Fruit fly (Drosophila melanogaster): Measurements from ENCODE around the gene mura.
A peak's percentile ranks its signal among the peaks of the same experiment; 100 is the strongest.

mura gene

DNA sequence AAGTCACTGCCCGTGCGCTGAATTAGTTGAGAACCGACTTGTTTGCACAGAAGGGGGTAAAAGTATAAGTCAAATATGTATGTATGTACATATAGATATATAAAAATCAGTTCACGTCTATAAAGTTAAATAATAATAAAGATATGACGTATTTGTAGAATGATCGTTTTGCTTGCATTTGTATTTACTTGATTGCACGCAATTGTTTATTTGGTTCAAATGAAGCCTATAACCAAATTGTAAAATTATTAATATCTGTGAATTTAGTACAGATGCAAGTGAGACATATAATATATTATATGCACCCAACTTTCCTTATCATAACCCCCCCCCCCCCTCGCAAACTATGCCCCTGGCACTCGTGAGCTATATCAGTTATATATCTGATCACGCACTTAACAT, 49.0 kb upstream of the mura start (continued):
- no peak for TF ChIP-seq Dfd (GFP tag; optimal IDR thresholded peaks at IDR 0.05)
- TF ChIP-seq Oli (tag; optimal IDR thresholded peaks at IDR 0.05) = peak; percentile 32
- TF ChIP-seq CG10147 (GFP tag; optimal IDR thresholded peaks at IDR 0.05) = peak; percentile 62
- TF ChIP-seq CG7987 (GFP tag; optimal IDR thresholded peaks at IDR 0.05) = peak; percentile 6
- TF ChIP-seq CG17385 (GFP tag; optimal IDR thresholded peaks at IDR 0.05) = peak; percentile 40
- no peak for TF ChIP-seq mam (GFP tag; optimal IDR thresholded peaks at IDR 0.05)
- peak; percentile 42 for TF ChIP-seq CG12659 (GFP tag; optimal IDR thresholded peaks at IDR 0.05)
- no peak for TF ChIP-seq Elba2 (GFP tag; optimal IDR thresholded peaks at IDR 0.05)
- no peak for TF ChIP-seq CG2199 (GFP tag; IDR thresholded peaks at IDR 0.05)
- TF ChIP-seq ci (GFP tag; IDR thresholded peaks at IDR 0.05) = no peak
- no peak for TF ChIP-seq tup (GFP tag; optimal IDR thresholded peaks at IDR 0.05)
- no peak for TF ChIP-seq Sry-δ (GFP tag; optimal IDR thresholded peaks at IDR 0.05)
- peak; percentile 57 for TF ChIP-seq ranshi (GFP tag; IDR thresholded peaks at IDR 0.05)
- TF ChIP-seq Tbp (GFP tag; optimal IDR thresholded peaks at IDR 0.05) = no peak
- no peak for TF ChIP-seq cas (GFP tag; IDR thresholded peaks at IDR 0.05)
- no peak for TF ChIP-seq ash1 (GFP tag; optimal IDR thresholded peaks at IDR 0.05)
- peak; percentile 3 for TF ChIP-seq CG10267 (tag; optimal IDR thresholded peaks at IDR 0.05)
- peak; percentile 40; the same call in 1 of the 2 replicates for TF ChIP-seq NFAT (GFP tag; IDR thresholded peaks at IDR 0.05)
- TF ChIP-seq Spps (tag; optimal IDR thresholded peaks at IDR 0.05) = no peak
- no peak for TF ChIP-seq CG10321 (GFP tag; IDR thresholded peaks at IDR 0.05)
- TF ChIP-seq Bteb2 (GFP tag; optimal IDR thresholded peaks at IDR 0.05) = no peak
- no peak for TF ChIP-seq Dek (tag; optimal IDR thresholded peaks at IDR 0.05)
- no peak; the same call in 1 of the 2 replicates for TF ChIP-seq HLH3B (GFP tag; IDR thresholded peaks at IDR 0.05)
- TF ChIP-seq so (GFP tag; IDR thresholded peaks at IDR 0.05) = no peak
- no peak for TF ChIP-seq sima (GFP tag; optimal IDR thresholded peaks at IDR 0.05)
- peak; percentile 68 for TF ChIP-seq Fer1 (GFP tag; optimal IDR thresholded peaks at IDR 0.05)
- TF ChIP-seq CG7963 (GFP tag; IDR thresholded peaks at IDR 0.05; ENCODE audit: partially characterized antibody) = no peak
- TF ChIP-seq Jarid2 (GFP tag; optimal IDR thresholded peaks at IDR 0.05) = peak; percentile 26
- no peak for TF ChIP-seq CHES-1-like (GFP tag; optimal IDR thresholded peaks at IDR 0.05)
- no peak for TF ChIP-seq Mad (GFP tag; optimal IDR thresholded peaks at IDR 0.05)
- no peak for TF ChIP-seq ems (GFP tag; optimal IDR thresholded peaks at IDR 0.05)
- TF ChIP-seq sim (GFP tag; IDR thresholded peaks at IDR 0.05) = no peak
- TF ChIP-seq chif (GFP tag; optimal IDR thresholded peaks at IDR 0.05) = no peak
- peak; percentile 27 for TF ChIP-seq sqz (GFP tag; optimal IDR thresholded peaks at IDR 0.05)
- no peak for TF ChIP-seq croc (GFP tag; conservative IDR thresholded peaks at IDR 0.05)
- TF ChIP-seq CG8089 (GFP tag; optimal IDR thresholded peaks at IDR 0.05) = no peak
- TF ChIP-seq ap (GFP tag; IDR thresholded peaks at IDR 0.05) = no peak
- no peak for TF ChIP-seq vnd (GFP tag; IDR thresholded peaks at IDR 0.05; ENCODE audit: partially characterized antibody)
- no peak for TF ChIP-seq MESR4 (GFP tag; optimal IDR thresholded peaks at IDR 0.05)
- TF ChIP-seq CG6272 (GFP tag; IDR thresholded peaks at IDR 0.05) = no peak
- TF ChIP-seq Deaf1 (tag; optimal IDR thresholded peaks at IDR 0.05) = peak; percentile 36
- TF ChIP-seq kay (GFP tag; optimal IDR thresholded peaks at IDR 0.05) = peak; percentile 43
- peak; percentile 43 for TF ChIP-seq nerfin-1 (tag; optimal IDR thresholded peaks at IDR 0.05)
- no peak for TF ChIP-seq CG11093 (GFP tag; IDR thresholded peaks at IDR 0.05)
- no peak for TF ChIP-seq CG3065 (GFP tag; optimal IDR thresholded peaks at IDR 0.05)
- TF ChIP-seq Camta (GFP tag; optimal IDR thresholded peaks at IDR 0.05) = no peak
- no peak for TF ChIP-seq dpn (GFP tag; optimal IDR thresholded peaks at IDR 0.05)
- peak; percentile 29 for TF ChIP-seq CG1603 (tag; optimal IDR thresholded peaks at IDR 0.05)
- peak; percentile 22 for TF ChIP-seq CG12391 (tag; optimal IDR thresholded peaks at IDR 0.05)
- peak; percentile 25 for TF ChIP-seq lilli (GFP tag; optimal IDR thresholded peaks at IDR 0.05)
- peak; percentile 27 for TF ChIP-seq ind (GFP tag; optimal IDR thresholded peaks at IDR 0.05)
- TF ChIP-seq Poxn (GFP tag; IDR thresholded peaks at IDR 0.05) = no peak
